Fruit fly (Drosophila melanogaster): ENCODE data around the gene Sfp96F.

DNA sequence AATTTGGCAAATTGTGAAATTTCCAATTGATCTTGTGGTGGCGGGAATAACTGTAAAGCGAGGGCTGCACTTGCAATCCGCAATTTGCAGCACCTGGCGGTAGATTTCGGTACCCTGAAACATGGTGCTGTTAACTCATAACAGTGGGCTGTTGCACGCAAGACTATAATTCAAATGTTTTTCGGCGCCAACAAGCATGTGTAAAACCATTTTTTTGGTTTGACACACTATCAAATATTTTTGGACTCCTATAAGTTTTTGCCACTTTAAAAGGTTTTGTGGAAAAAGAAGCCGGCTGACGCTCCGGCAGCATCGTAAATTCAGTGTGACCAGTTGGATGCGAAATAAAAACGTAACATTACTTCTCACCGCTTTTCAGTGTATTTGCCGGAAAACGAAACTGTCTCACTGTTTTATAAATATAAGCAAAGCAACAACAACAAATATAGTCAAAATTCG lies 21.2 kb upstream of the Sfp96F start, which contains the start of the genes CG14545 and CG5886:
- TF ChIP-seq CG8159 (tag; optimal IDR thresholded peaks at IDR 0.05) (no peak), CG15710 (tag; optimal IDR thresholded peaks at IDR 0.05) (no peak)

All from whole organism, pupa.